Fruit fly (Drosophila melanogaster): ENCODE measurements around the gene CG12093.

The CG12093 gene

dm6 chr3L:2733208-2733607, 40.6 kb downstream of the CG12093 start (continued):
- TF ChIP-seq CG17568 (GFP tag; optimal IDR thresholded peaks at IDR 0.05) (peak; percentile 21), H15 (GFP tag; IDR thresholded peaks at IDR 0.05) (peak; percentile 64), CG14965 (GFP tag; optimal IDR thresholded peaks at IDR 0.05; ENCODE audit: borderline replicate concordance) (no peak), exex (tag; optimal IDR thresholded peaks at IDR 0.05) (no peak), onecut (GFP tag; IDR thresholded peaks at IDR 0.05) (peak; percentile 20; the same call in 1 of the 2 replicates), CG12744 (GFP tag; optimal IDR thresholded peaks at IDR 0.05) (peak; percentile 45), kni (GFP tag; optimal IDR thresholded peaks at IDR 0.05) (no peak), ERR (GFP tag; optimal IDR thresholded peaks at IDR 0.05) (peak; percentile 7), dan (GFP tag; IDR thresholded peaks at IDR 0.05) (no peak), CG14441 (GFP tag; IDR thresholded peaks at IDR 0.05) (peak; percentile 80), CG34376 (GFP tag; optimal IDR thresholded peaks at IDR 0.05) (no peak), lilli (GFP tag; optimal IDR thresholded peaks at IDR 0.05) (peak; percentile 78), CG8388 (GFP tag; optimal IDR thresholded peaks at IDR 0.05) (peak; percentile 28), btn (GFP tag; optimal IDR thresholded peaks at IDR 0.05) (no peak), Taf1 (GFP tag; IDR thresholded peaks at IDR 0.05) (peak; percentile 38; the same call in 1 of the 2 replicates), Nf-YA (GFP tag; IDR thresholded peaks at IDR 0.05) (peak; percentile 63), Dad (GFP tag; optimal IDR thresholded peaks at IDR 0.05) (peak; percentile 65), vfl (GFP tag; optimal IDR thresholded peaks at IDR 0.05) (peak; percentile 34), tll (GFP tag; optimal IDR thresholded peaks at IDR 0.05) (no peak), CG6654 (GFP tag; optimal IDR thresholded peaks at IDR 0.05) (no peak), CG33213 (GFP tag; optimal IDR thresholded peaks at IDR 0.05) (peak; percentile 28), Scr (GFP tag; IDR thresholded peaks at IDR 0.05; ENCODE audit: partially characterized antibody) (no peak), CG4707 (GFP tag; optimal IDR thresholded peaks at IDR 0.05) (no peak), CG9609 (GFP tag; optimal IDR thresholded peaks at IDR 0.05) (peak; percentile 70), CG7745 (tag; optimal IDR thresholded peaks at IDR 0.05) (no peak), Ada2b (GFP tag; IDR thresholded peaks at IDR 0.05) (peak; percentile 87), CG13624 (GFP tag; optimal IDR thresholded peaks at IDR 0.05) (peak; percentile 82), CG4328 (GFP tag; optimal IDR thresholded peaks at IDR 0.05) (no peak), aop (GFP tag; IDR thresholded peaks at IDR 0.05) (no peak), ase (GFP tag; IDR thresholded peaks at IDR 0.05) (peak; percentile 73; the same call in 2 of the 3 replicates), cwo (GFP tag; optimal IDR thresholded peaks at IDR 0.05) (peak; percentile 47), zfh2 (GFP tag; optimal IDR thresholded peaks at IDR 0.05) (peak; percentile 65), mld (GFP tag; IDR thresholded peaks at IDR 0.05; ENCODE audit: partially characterized antibody) (no peak), Meics (GFP tag; optimal IDR thresholded peaks at IDR 0.05) (peak; percentile 70), ems (GFP tag; optimal IDR thresholded peaks at IDR 0.05) (peak; percentile 67), CG7786 (GFP tag; optimal IDR thresholded peaks at IDR 0.05) (peak; percentile 77), sob (GFP tag; IDR thresholded peaks at IDR 0.05) (peak; percentile 83), CG34422 (GFP tag; IDR thresholded peaks at IDR 0.05) (0 out of 3 replicates have a peak, but pooled peaks have one; percentile 20), CG14667 (GFP tag; IDR thresholded peaks at IDR 0.05) (peak; percentile 57), CG18476 (GFP tag; optimal IDR thresholded peaks at IDR 0.05) (peak; percentile 49), BtbVII (GFP tag; optimal IDR thresholded peaks at IDR 0.05) (peak; percentile 51), amos (GFP tag; IDR thresholded peaks at IDR 0.05; ENCODE audit: partially characterized antibody) (no peak), dmrt11E (tag; optimal IDR thresholded peaks at IDR 0.05) (peak; percentile 20), NK7.1 (GFP tag; optimal IDR thresholded peaks at IDR 0.05) (peak; percentile 53), CG15011 (GFP tag; optimal IDR thresholded peaks at IDR 0.05) (peak; percentile 18), Hey (tag; optimal IDR thresholded peaks at IDR 0.05) (no peak), Oli (tag; optimal IDR thresholded peaks at IDR 0.05) (peak; percentile 79), ato (GFP tag; IDR thresholded peaks at IDR 0.05; ENCODE audit: partially characterized antibody) (no peak), CG13287 (GFP tag; IDR thresholded peaks at IDR 0.05; ENCODE audit: partially characterized antibody) (no peak), CG42726 (GFP tag; IDR thresholded peaks at IDR 0.05; ENCODE audit: partially characterized antibody) (no peak)
